Fruit fly (Drosophila melanogaster) S2 (cell line): ENCODE data around the gene DIP-gamma.

Source experiments
- CG8478 ChIP-seq: fragments of >200 bp; optimal IDR thresholded peaks from 2 replicates; lab custom pipeline; 2018
- CTCF ChIP-seq, 2 experiments: fragments of >200 bp; optimal IDR thresholded peaks; 2 replicates each; lab custom pipeline; 2018

DNA sequence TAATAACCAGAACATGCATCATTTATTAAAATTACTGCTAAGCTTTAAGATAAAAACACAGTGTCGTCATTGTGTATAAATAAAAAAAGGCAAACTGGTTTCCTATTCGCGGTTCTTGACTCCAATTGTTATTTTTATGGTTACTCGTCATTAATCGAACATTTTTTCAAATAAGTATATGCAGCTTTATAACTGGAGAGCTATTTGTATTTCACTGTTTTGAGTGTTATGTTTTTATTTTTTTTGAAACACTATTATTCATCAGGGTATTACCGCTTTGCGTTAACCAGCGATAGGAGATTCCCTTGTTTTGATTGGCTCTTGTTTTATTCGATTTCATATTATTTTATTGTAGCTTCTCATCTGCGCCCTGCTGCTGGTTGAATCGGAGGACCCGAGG lies 41.0 kb upstream of the DIP-gamma start:
- TF ChIP-seq CG8478 (lab: Kevin White, UChicago) (no peak), CTCF (optimal IDR thresholded peaks at IDR 0.05; lab: Kevin White, UChicago) (no peak)
